Worm (Caenorhabditis elegans): ENCODE results near the gene F02D10.3.
A peak's percentile ranks its signal among the peaks of the same experiment; 100 is the strongest.

F02D10.3 gene

DNA sequence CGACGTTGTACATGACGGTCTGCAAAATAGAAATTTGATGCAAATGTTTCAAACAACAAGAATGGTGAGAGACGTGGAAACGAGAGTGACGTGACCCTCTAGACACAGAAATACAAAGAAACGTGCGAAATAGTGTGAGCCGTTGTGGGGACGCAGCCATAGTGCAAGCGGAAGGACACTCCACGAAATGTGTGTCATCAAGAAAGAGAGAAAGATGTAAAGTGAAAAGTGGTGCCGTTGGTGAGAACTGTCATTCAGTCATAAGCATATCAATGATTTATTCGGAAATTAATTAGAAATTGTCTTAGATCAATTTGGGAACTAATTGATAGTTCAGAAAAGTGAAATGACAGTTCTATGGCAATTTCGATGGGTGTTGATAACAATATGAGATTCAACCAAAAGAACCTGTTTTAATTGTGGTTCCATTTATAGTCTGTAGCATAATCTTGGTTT lies 42.5 kb downstream of the F02D10.3 start, which contains the start of gene C29F7.3:
Gene C29F7.3, minus strand, starts transcription at position 51 of the 456 bp plus-strand sequence.
- TF ChIP-seq ctbp-1 (GFP tag; IDR thresholded peaks at IDR 0.05) (0 out of 2 replicates have a peak, but pooled peaks have one; percentile 37), php-3 (GFP tag; IDR thresholded peaks at IDR 0.05) (peak; percentile 88), mep-1 (tag; optimal IDR thresholded peaks at IDR 0.05) (peak; percentile 9), mxl-3 (GFP tag; optimal IDR thresholded peaks at IDR 0.05) (peak; percentile 11), daf-16 (GFP tag; optimal IDR thresholded peaks at IDR 0.05) (peak in 1 of 2 experiments; percentile 20), daf-16 (tag; optimal IDR thresholded peaks at IDR 0.05) (peak; percentile 3), hlh-11 (tag; optimal IDR thresholded peaks at IDR 0.05) (peak; percentile 56), unc-62 (GFP tag; optimal IDR thresholded peaks at IDR 0.05 in 1 of 2) (peak in 1 of 2 experiments; percentile 66), unc-62 (tag; optimal IDR thresholded peaks at IDR 0.05) (no peak), gei-8 (GFP tag; optimal IDR thresholded peaks at IDR 0.05) (peak; percentile 9), daf-12 (tag; optimal IDR thresholded peaks at IDR 0.05) (no peak), zfp-3 (GFP tag; conservative IDR thresholded peaks at IDR 0.05) (no peak), daf-19 (GFP tag; conservative IDR thresholded peaks at IDR 0.05) (no peak), hlh-30 (tag; optimal IDR thresholded peaks at IDR 0.05; ENCODE audit: insufficient read depth) (peak; percentile 50), nhr-28 (tag; optimal IDR thresholded peaks at IDR 0.05) (peak; percentile 97), egl-27 (tag; optimal IDR thresholded peaks at IDR 0.05) (no peak), nhr-41 (GFP tag; IDR thresholded peaks at IDR 0.05) (no peak), ceh-20 (GFP tag; IDR thresholded peaks at IDR 0.05) (peak; percentile 95), dve-1 (tag; optimal IDR thresholded peaks at IDR 0.05; ENCODE audit: insufficient read depth) (peak; percentile 50), F49E8.2 (tag; optimal IDR thresholded peaks at IDR 0.05; ENCODE audit: borderline replicate concordance) (no peak), dmd-6 (GFP tag; IDR thresholded peaks at IDR 0.05) (peak; percentile 97), skn-1 (tag; optimal IDR thresholded peaks at IDR 0.05) (no peak), T20F7.1 (GFP tag; optimal IDR thresholded peaks at IDR 0.05) (peak; percentile 67), zfp-2 (tag; optimal IDR thresholded peaks at IDR 0.05) (no peak), tra-1 (GFP tag; IDR thresholded peaks at IDR 0.05) (peak; percentile 98), nhr-48 (tag; optimal IDR thresholded peaks at IDR 0.05) (peak; percentile 61), lin-1 (GFP tag; IDR thresholded peaks at IDR 0.05) (peak; percentile 85), R02D3.7 (tag; optimal IDR thresholded peaks at IDR 0.05) (no peak), hmg-1.1 (GFP tag; IDR thresholded peaks at IDR 0.05) (peak; percentile 68), attf-4 (tag; optimal IDR thresholded peaks at IDR 0.05) (no peak)

DNA sequence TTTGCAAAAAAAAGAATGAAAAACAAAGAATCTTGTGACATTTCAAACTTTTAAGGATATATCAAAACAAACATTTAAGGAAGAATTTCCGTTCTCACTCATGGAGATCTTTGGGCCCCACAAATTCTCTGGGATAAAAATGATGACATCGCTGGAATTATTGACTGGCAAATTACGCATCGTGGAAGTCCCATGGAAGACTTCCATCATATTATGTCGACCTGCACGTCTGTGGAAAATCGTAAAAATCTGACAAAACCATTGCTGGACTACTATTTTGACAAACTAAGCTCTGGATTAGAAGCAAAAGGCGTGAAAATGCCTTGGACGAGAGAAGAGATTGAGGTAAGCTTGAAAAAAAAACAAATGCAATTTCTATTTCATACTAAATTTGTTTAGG lies 44.9 kb downstream of the F02D10.3 start:
- TF ChIP-seq hlh-30 (tag; optimal IDR thresholded peaks at IDR 0.05; ENCODE audit: insufficient read depth) (no peak), aha-1 (tag) (peak; percentile 93), ama-1 (optimal IDR thresholded peaks at IDR 0.05) (no peak), nhr-25 (tag; optimal IDR thresholded peaks at IDR 0.05; ENCODE audit: borderline replicate concordance, insufficient read depth) (no peak), hlh-11 (tag; optimal IDR thresholded peaks at IDR 0.05) (no peak)

DNA sequence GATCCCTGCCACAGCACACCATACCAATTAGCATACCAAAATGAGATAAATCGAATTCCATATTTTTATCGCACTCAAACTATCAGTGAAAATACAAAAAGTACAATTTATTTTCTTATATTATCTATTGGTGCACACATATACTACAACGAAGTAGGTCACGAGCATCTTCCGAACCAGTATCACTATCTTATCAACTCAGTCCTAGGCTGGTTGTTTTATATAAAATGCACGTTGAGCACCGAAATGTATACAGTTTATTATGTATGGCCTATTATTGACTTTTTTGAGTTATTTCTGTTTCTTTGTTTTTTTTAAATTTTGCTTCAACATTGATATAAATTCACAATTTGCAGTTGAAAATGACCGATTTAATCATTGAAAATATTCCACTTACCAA lies 46.7 kb downstream of the F02D10.3 start, which contains the start of gene C29F7.2:
Gene C29F7.2, plus strand, starts transcription at position 357 of the 400 bp plus-strand sequence.
- TF ChIP-seq jun-1 (tag; optimal IDR thresholded peaks at IDR 0.05) (no peak), D1046.2 (GFP tag; IDR thresholded peaks at IDR 0.05) (no peak), ceh-20 (GFP tag; IDR thresholded peaks at IDR 0.05) (no peak), zfp-3 (GFP tag; conservative IDR thresholded peaks at IDR 0.05) (no peak), ceh-32 (tag; optimal IDR thresholded peaks at IDR 0.05; ENCODE audit: poor library complexity) (no peak), nhr-41 (GFP tag; IDR thresholded peaks at IDR 0.05) (no peak), cey-2 (tag; optimal IDR thresholded peaks at IDR 0.05; ENCODE audit: borderline replicate concordance, insufficient read depth) (no peak), zfp-2 (tag; optimal IDR thresholded peaks at IDR 0.05) (no peak), R02D3.7 (tag; optimal IDR thresholded peaks at IDR 0.05) (no peak), ZK546.5 (tag; optimal IDR thresholded peaks at IDR 0.05) (no peak), php-3 (GFP tag; IDR thresholded peaks at IDR 0.05) (0 out of 2 replicates have a peak, but pooled peaks have one; percentile 33), dmd-9 (GFP tag; IDR thresholded peaks at IDR 0.05) (no peak), nhr-11 (tag; optimal IDR thresholded peaks at IDR 0.05) (no peak), zip-2 (tag; optimal IDR thresholded peaks at IDR 0.05) (no peak), nhr-10 (tag; optimal IDR thresholded peaks at IDR 0.05) (no peak), Y105C5A.15 (GFP tag; IDR thresholded peaks at IDR 0.05) (no peak), ztf-11 (tag; optimal IDR thresholded peaks at IDR 0.05) (no peak), lin-13 (GFP tag; optimal IDR thresholded peaks at IDR 0.05) (no peak), nhr-237 (tag; optimal IDR thresholded peaks at IDR 0.05) (no peak), F26F4.8 (GFP tag; conservative IDR thresholded peaks at IDR 0.05) (no peak), Y48G9A.11 (GFP tag; IDR thresholded peaks at IDR 0.05) (no peak), lin-39 (tag; optimal IDR thresholded peaks at IDR 0.05) (no peak)
